Worm (Caenorhabditis elegans): Measurements from ENCODE around the gene atat-2.

ce11 chrX:5826976-5827375, 21.9 kb upstream of the atat-2 start:
- 0 out of 2 replicates have a peak, but pooled peaks have one; percentile 51 for TF ChIP-seq flt-1 (GFP tag; IDR thresholded peaks at IDR 0.05)
- TF ChIP-seq tab-1 (GFP tag; IDR thresholded peaks at IDR 0.05), result no peak
- TF ChIP-seq ztf-29 (GFP tag; IDR thresholded peaks at IDR 0.05), result no peak
